Fruit fly (Drosophila melanogaster) whole organism, adult: Measurements from ENCODE around the gene ND-39.

Experiments
- CG11617 ChIP-seq: fragments of 200-800 bp; sonication (Bioruptor generic); optimal IDR thresholded peaks from 2 replicates; lab custom pipeline; 2017; ENCODE audit warnings: mild to moderate bottlenecking, missing biosample characterization, missing genetic modification reagents, missing genetic modification characterization
- CG12768 ChIP-seq: fragments of 200-800 bp; sonication (Bioruptor generic); optimal IDR thresholded peaks from 2 replicates; lab custom pipeline; 2017; ENCODE audit warnings: missing biosample characterization, missing genetic modification characterization, mild to moderate bottlenecking, moderate library complexity, missing genetic modification reagents
- CG14711 ChIP-seq: fragments of 200-800 bp; sonication (Bioruptor generic); optimal IDR thresholded peaks from 2 replicates; lab custom pipeline; 2018; ENCODE audit warnings: missing biosample characterization, mild to moderate bottlenecking, missing genetic modification characterization, moderate library complexity
- CG1620 ChIP-seq: fragments of 200-800 bp; sonication (Bioruptor generic); optimal IDR thresholded peaks from 2 replicates; lab custom pipeline; 2016; ENCODE audit warnings: missing biosample characterization, missing genetic modification characterization
- CG33017 ChIP-seq: fragments of 200-800 bp; sonication (Bioruptor generic); optimal IDR thresholded peaks from 2 replicates; lab custom pipeline; 2018; ENCODE audit warnings: missing biosample characterization, mild to moderate bottlenecking, missing genetic modification characterization, moderate library complexity
- CG5204 ChIP-seq: fragments of 200-800 bp; sonication (Bioruptor generic); optimal IDR thresholded peaks from 2 replicates; lab custom pipeline; 2016; ENCODE audit warnings: missing biosample characterization, missing genetic modification characterization
- CG7045 ChIP-seq: fragments of 200-800 bp; sonication (Bioruptor generic); optimal IDR thresholded peaks from 2 replicates; lab custom pipeline; 2017; ENCODE audit warnings: missing biosample characterization, mild to moderate bottlenecking, missing genetic modification characterization
- CG7101 ChIP-seq: fragments of 200-800 bp; sonication (Bioruptor generic); optimal IDR thresholded peaks from 2 replicates; lab custom pipeline; 2018; ENCODE audit warnings: missing biosample characterization, mild to moderate bottlenecking, missing genetic modification characterization, moderate library complexity
- Clk ChIP-seq: fragments of 200-800 bp; sonication (Bioruptor generic); optimal IDR thresholded peaks from 2 replicates; lab custom pipeline; 2017; ENCODE audit warnings: missing biosample characterization, missing genetic modification characterization
- Crg-1 ChIP-seq: fragments of 200-800 bp; sonication (Bioruptor generic); optimal IDR thresholded peaks from 2 replicates; lab custom pipeline; 2016; ENCODE audit warnings: missing biosample characterization, missing genetic modification characterization
- Hr96 ChIP-seq: fragments of 200-800 bp; sonication (Bioruptor generic); optimal IDR thresholded peaks from 2 replicates; lab custom pipeline; 2016; ENCODE audit warnings: missing biosample characterization, missing genetic modification characterization
- Mnt ChIP-seq: fragments of 200-800 bp; sonication (Bioruptor generic); optimal IDR thresholded peaks from 2 replicates; lab custom pipeline; 2016; ENCODE audit warnings: missing biosample characterization, mild to moderate bottlenecking, missing genetic modification characterization
- bab1 ChIP-seq: fragments of 200-800 bp; sonication (Bioruptor generic); optimal IDR thresholded peaks from 3 replicates; lab custom pipeline; 2019; ENCODE audit warnings: missing biosample characterization, mild to moderate bottlenecking, missing genetic modification characterization, moderate library complexity
- cic ChIP-seq: fragments of 200-800 bp; sonication (Bioruptor generic); optimal IDR thresholded peaks from 2 replicates; lab custom pipeline; 2017; ENCODE audit warnings: missing biosample characterization, mild to moderate bottlenecking, missing genetic modification characterization, moderate library complexity
- cnc ChIP-seq, 2 experiments: fragments of >200 bp; optimal IDR thresholded peaks; 2 replicates each; lab custom pipeline; 2017
- kay ChIP-seq: fragments of 200-800 bp; sonication (Bioruptor generic); peaks from one replicate; lab custom pipeline; 2016; ENCODE audit warnings: missing biosample characterization, missing genetic modification characterization, borderline replicate concordance
- ovo ChIP-seq: fragments of 200-800 bp; sonication (Bioruptor generic); optimal IDR thresholded peaks from 2 replicates; lab custom pipeline; 2016; ENCODE audit warnings: missing biosample characterization, missing genetic modification characterization
- pad ChIP-seq: fragments of 200-800 bp; sonication (Bioruptor generic); optimal IDR thresholded peaks from 3 replicates; lab custom pipeline; 2017; ENCODE audit warnings: missing biosample characterization, missing genetic modification characterization, mild to moderate bottlenecking, moderate library complexity, missing genetic modification reagents
- tj ChIP-seq: fragments of 200-800 bp; sonication (Bioruptor generic); optimal IDR thresholded peaks from 3 replicates; lab custom pipeline; 2017; ENCODE audit warnings: missing biosample characterization, mild to moderate bottlenecking, missing genetic modification characterization, moderate library complexity
- toe ChIP-seq: fragments of 200-800 bp; sonication (Bioruptor generic); optimal IDR thresholded peaks from 2 replicates; lab custom pipeline; 2016; ENCODE audit warnings: missing biosample characterization, missing genetic modification characterization

ND-39 gene

dm6 chr3L:20465941-20466340 is 25.9 kb upstream of the ND-39 start, which contains the start of gene CG42764:
Gene CG42764, minus strand, starts transcription at chr3L:20466041.
- TF ChIP-seq CG14711 (tag; lab: Kevin White, UChicago) (no peak), cic (GFP tag; lab: Kevin White, UChicago) (no peak), CG7045 (GFP tag; lab: Kevin White, UChicago) (no peak), CG5204 (GFP tag; lab: Kevin White, UChicago) (no peak), bab1 (no peak), toe (GFP tag; lab: Kevin White, UChicago) (no peak), CG12768 (GFP tag; lab: Kevin White, UChicago) (no peak), CG33017 (no peak), pad (no peak), Clk (no peak)

dm6 chr3L:20466599-20466998 is 25.3 kb upstream of the ND-39 start, which contains the start of gene Tdh:
Gene Tdh, plus strand, starts transcription at chr3L:20466944.
- TF ChIP-seq Mnt (GFP tag; lab: Kevin White, UChicago), result no peak
- no peak for TF ChIP-seq Hr96 (GFP tag; lab: Kevin White, UChicago)
- TF ChIP-seq bab1, result no peak
- TF ChIP-seq toe (GFP tag; lab: Kevin White, UChicago), result no peak
- TF ChIP-seq CG7045 (GFP tag; lab: Kevin White, UChicago), result no peak
- no peak for TF ChIP-seq ovo
- TF ChIP-seq CG14711 (tag; lab: Kevin White, UChicago), result no peak
- TF ChIP-seq CG33017, result no peak
- no peak for TF ChIP-seq Crg-1 (GFP tag; lab: Kevin White, UChicago)
- TF ChIP-seq CG11617 (GFP tag; lab: Kevin White, UChicago), result no peak
- TF ChIP-seq kay (GFP tag; lab: Kevin White, UChicago), result no peak
- no peak for TF ChIP-seq CG12768 (GFP tag; lab: Kevin White, UChicago)
- no peak for TF ChIP-seq tj
- TF ChIP-seq Clk, result no peak
- TF ChIP-seq CG7101 (tag; lab: Kevin White, UChicago), result no peak
- TF ChIP-seq CG1620 (GFP tag; lab: Kevin White, UChicago), result no peak
- TF ChIP-seq pad, result no peak
- TF ChIP-seq cnc (optimal IDR thresholded peaks at IDR 0.05; lab: Kevin White, UChicago), result no peak
- no peak for TF ChIP-seq cic (GFP tag; lab: Kevin White, UChicago)
- no peak for TF ChIP-seq CG5204 (GFP tag; lab: Kevin White, UChicago)

- no peak for TF ChIP-seq CG11617 (GFP tag; lab: Kevin White, UChicago)
- no peak for TF ChIP-seq Mnt (GFP tag; lab: Kevin White, UChicago)
- TF ChIP-seq kay (GFP tag; lab: Kevin White, UChicago), result no peak
- no peak for TF ChIP-seq pad
- no peak for TF ChIP-seq Clk
- TF ChIP-seq CG7101 (tag; lab: Kevin White, UChicago), result no peak
- TF ChIP-seq toe (GFP tag; lab: Kevin White, UChicago), result no peak
- no peak for TF ChIP-seq CG12768 (GFP tag; lab: Kevin White, UChicago)
- no peak for TF ChIP-seq Crg-1 (GFP tag; lab: Kevin White, UChicago)
- no peak for TF ChIP-seq tj
- no peak for TF ChIP-seq CG14711 (tag; lab: Kevin White, UChicago)
- TF ChIP-seq CG1620 (GFP tag; lab: Kevin White, UChicago), result no peak
- no peak for TF ChIP-seq CG33017
- TF ChIP-seq cic (GFP tag; lab: Kevin White, UChicago), result no peak
- no peak for TF ChIP-seq ovo
Measured at dm6 chr3L:20467433-20467832, 24.4 kb upstream of the ND-39 start.

dm6 chr3L:20470991-20471498 is 20.8 kb upstream of the ND-39 start:
- peak; percentile 6 for TF ChIP-seq CG11617 (GFP tag; lab: Kevin White, UChicago)
- TF ChIP-seq Clk, result peak; percentile 44
- no peak for TF ChIP-seq cnc (optimal IDR thresholded peaks at IDR 0.05; lab: Kevin White, UChicago)
- TF ChIP-seq CG7101 (tag; lab: Kevin White, UChicago), result no peak
- TF ChIP-seq cic (GFP tag; lab: Kevin White, UChicago), result peak; percentile 86
- TF ChIP-seq pad, result no peak
- TF ChIP-seq Crg-1 (GFP tag; lab: Kevin White, UChicago), result no peak
- TF ChIP-seq CG12768 (GFP tag; lab: Kevin White, UChicago), result peak; percentile 26
- no peak for TF ChIP-seq CG33017
- no peak for TF ChIP-seq CG1620 (GFP tag; lab: Kevin White, UChicago)
- TF ChIP-seq tj, result peak; percentile 19
- no peak for TF ChIP-seq Hr96 (GFP tag; lab: Kevin White, UChicago)
- TF ChIP-seq CG5204 (GFP tag; lab: Kevin White, UChicago), result no peak
- TF ChIP-seq toe (GFP tag; lab: Kevin White, UChicago), result no peak
- TF ChIP-seq bab1, result no peak
- no peak for TF ChIP-seq CG14711 (tag; lab: Kevin White, UChicago)
- peak; percentile 55 for TF ChIP-seq CG7045 (GFP tag; lab: Kevin White, UChicago)
- TF ChIP-seq kay (GFP tag; lab: Kevin White, UChicago), result peak; percentile 96
- TF ChIP-seq Mnt (GFP tag; lab: Kevin White, UChicago), result peak; percentile 30

dm6 chr3L:20471499-20472313 is 20.2 kb upstream of the ND-39 start:
- peak; percentile 50 for TF ChIP-seq pad
- peak; percentile 41 for TF ChIP-seq CG11617 (GFP tag; lab: Kevin White, UChicago)
- TF ChIP-seq tj, result no peak
- TF ChIP-seq CG5204 (GFP tag; lab: Kevin White, UChicago), result peak; percentile 17
- no peak for TF ChIP-seq CG7045 (GFP tag; lab: Kevin White, UChicago)
- TF ChIP-seq Crg-1 (GFP tag; lab: Kevin White, UChicago), result peak; percentile 87
- peak; percentile 84 for TF ChIP-seq CG33017
- peak; percentile 46 for TF ChIP-seq toe (GFP tag; lab: Kevin White, UChicago)
- TF ChIP-seq ovo, result peak; percentile 53
- TF ChIP-seq CG1620 (GFP tag; lab: Kevin White, UChicago), result peak; percentile 12
- TF ChIP-seq kay (GFP tag; lab: Kevin White, UChicago), result peak; percentile 50
- TF ChIP-seq Mnt (GFP tag; lab: Kevin White, UChicago), result peak; percentile 63
- peak; percentile 76 for TF ChIP-seq CG7101 (tag; lab: Kevin White, UChicago)
- peak; percentile 71 for TF ChIP-seq cic (GFP tag; lab: Kevin White, UChicago)
- TF ChIP-seq Hr96 (GFP tag; lab: Kevin White, UChicago), result peak; percentile 19
- TF ChIP-seq CG14711 (tag; lab: Kevin White, UChicago), result peak; percentile 62
- peak; percentile 32 for TF ChIP-seq CG12768 (GFP tag; lab: Kevin White, UChicago)
- no peak for TF ChIP-seq cnc (optimal IDR thresholded peaks at IDR 0.05; lab: Kevin White, UChicago)
- TF ChIP-seq Clk, result no peak
- TF ChIP-seq bab1, result no peak
